Worm (Caenorhabditis elegans) whole organism, L4 larva: ENCODE measurements around the gene dyf-6.

Experiments
- F26F4.8 ChIP-seq: fragments of 200-800 bp; sonication (Bioruptor generic); conservative IDR thresholded peaks from 2 replicates; pipeline ENCODE4 v1.3.6; 2022; ENCODE audit warnings: missing genetic modification characterization, missing compliant biosample characterization
- F37D6.2 ChIP-seq: sonication (generic microtip); optimal IDR thresholded peaks from 2 replicates; lab custom pipeline; 2016; ENCODE audit warnings: mild to moderate bottlenecking, missing genetic modification characterization, missing compliant biosample characterization
- F44E2.7 ChIP-seq: fragments of 200-800 bp; sonication (Bioruptor generic); IDR thresholded peaks from 2 replicates; pipeline ENCODE4 v2.1.2; 2022; ENCODE audit warnings: missing genetic modification characterization, missing compliant biosample characterization
- F49E8.2 ChIP-seq: sonication (generic microtip); optimal IDR thresholded peaks from 2 replicates; lab custom pipeline; 2016; ENCODE audit warnings: missing compliant biosample characterization, mild to moderate bottlenecking, missing genetic modification characterization, borderline replicate concordance
- T20F7.1 ChIP-seq: fragments of 200-800 bp; sonication (Bioruptor generic); optimal IDR thresholded peaks from 2 replicates; lab custom pipeline; 2018; ENCODE audit warnings: mild to moderate bottlenecking, missing genetic modification characterization, missing compliant biosample characterization
- T26A8.4 ChIP-seq: fragments of 200-800 bp; sonication (Bioruptor generic); IDR thresholded peaks from 2 replicates; pipeline ENCODE4 v1.3.6; 2022; ENCODE audit warnings: missing genetic modification characterization, missing compliant biosample characterization
- Y48G9A.11 ChIP-seq: fragments of 200-800 bp; sonication (Bioruptor generic); IDR thresholded peaks from 2 replicates; pipeline ENCODE4 v1.3.6; 2022; ENCODE audit warnings: missing genetic modification reagents, missing genetic modification characterization, missing compliant biosample characterization
- ZK546.5 ChIP-seq, 2 experiments: sonication (generic microtip); optimal IDR thresholded peaks; 2 replicates each; lab custom pipeline; 2017; ENCODE audit warnings: missing biosample characterization in 2 of 2, missing genetic modification characterization in 2 of 2
- arid-1 ChIP-seq: fragments of 200-800 bp; sonication (Bioruptor generic); conservative IDR thresholded peaks from 2 replicates; pipeline ENCODE4 v1.3.6; 2022; ENCODE audit warnings: missing genetic modification reagents, missing genetic modification characterization, missing compliant biosample characterization
- ceh-20 ChIP-seq: fragments of 200-800 bp; sonication (Bioruptor generic); IDR thresholded peaks from 2 replicates; pipeline ENCODE4 v1.3.6; 2022; ENCODE audit warnings: missing genetic modification reagents, missing genetic modification characterization, missing compliant biosample characterization
- ceh-44 ChIP-seq: fragments of 200-800 bp; sonication (Bioruptor generic); IDR thresholded peaks from 2 replicates; pipeline ENCODE4 v1.3.6; 2022; ENCODE audit warnings: missing genetic modification reagents, missing genetic modification characterization, missing compliant biosample characterization
- ceh-82 ChIP-seq: sonication (generic microtip); optimal IDR thresholded peaks from 2 replicates; lab custom pipeline; 2017; ENCODE audit warnings: missing biosample characterization, missing genetic modification characterization
- cey-2 ChIP-seq: sonication (generic microtip); optimal IDR thresholded peaks from 3 replicates; lab custom pipeline; 2017; ENCODE audit warnings: missing genetic modification characterization, mild to moderate bottlenecking, missing compliant biosample characterization, antibody characterized with exemption, borderline replicate concordance; ENCODE audit not compliant: insufficient read depth
- ctbp-1 ChIP-seq: fragments of 200-800 bp; sonication (Bioruptor generic); IDR thresholded peaks from 2 replicates; pipeline ENCODE4 v1.3.6; 2022; ENCODE audit warnings: missing genetic modification reagents, missing genetic modification characterization, missing compliant biosample characterization
- daf-12 ChIP-seq: fragments of 150-350 bp; optimal IDR thresholded peaks from 2 replicates; lab custom pipeline; 2014; ENCODE audit warnings: missing biosample characterization, missing genetic modification reagents, missing genetic modification characterization
- daf-16 ChIP-seq, 3 experiments: sonication (generic microtip); optimal IDR thresholded peaks; 2 replicates each; lab custom pipeline; 2016 to 2017; ENCODE audit warnings: missing genetic modification characterization in 3 of 3, missing genetic modification reagents in 3 of 3, mild to moderate bottlenecking in 2 of 3, missing compliant biosample characterization in 2 of 3, missing biosample characterization in 1 of 3, moderate library complexity in 1 of 3
- daf-19 ChIP-seq: fragments of 200-800 bp; sonication (Bioruptor generic); conservative IDR thresholded peaks from 2 replicates; pipeline ENCODE4 v1.3.6; 2022; ENCODE audit warnings: missing genetic modification characterization, missing compliant biosample characterization
- dmd-9 ChIP-seq: fragments of 200-800 bp; sonication (Bioruptor generic); IDR thresholded peaks from 2 replicates; pipeline ENCODE4 v1.3.6; 2022; ENCODE audit warnings: missing genetic modification reagents, missing genetic modification characterization, missing compliant biosample characterization
- duxl-1 ChIP-seq: sonication (generic microtip); optimal IDR thresholded peaks from 2 replicates; lab custom pipeline; 2016; ENCODE audit warnings: mild to moderate bottlenecking, missing genetic modification characterization, moderate library complexity, missing compliant biosample characterization; ENCODE audit not compliant: poor library complexity
- egl-27 ChIP-seq: sonication (generic microtip); optimal IDR thresholded peaks from 3 replicates; lab custom pipeline; 2017; ENCODE audit warnings: missing biosample characterization, missing genetic modification reagents, missing genetic modification characterization
- egl-43 ChIP-seq: fragments of 200-800 bp; sonication (Bioruptor generic); IDR thresholded peaks from 2 replicates; pipeline ENCODE4 v1.3.6; 2022; ENCODE audit warnings: missing genetic modification reagents, missing genetic modification characterization, missing compliant biosample characterization
- hlh-11 ChIP-seq: fragments of 200-800 bp; sonication (Bioruptor generic); optimal IDR thresholded peaks from 2 replicates; lab custom pipeline; 2018; ENCODE audit warnings: mild to moderate bottlenecking, missing genetic modification characterization, missing compliant biosample characterization
- hmg-1.1 ChIP-seq: fragments of 200-800 bp; sonication (Bioruptor generic); IDR thresholded peaks from 2 replicates; pipeline ENCODE4 v1.3.6; 2022; ENCODE audit warnings: missing genetic modification reagents, missing genetic modification characterization, missing compliant biosample characterization
- lim-7 ChIP-seq: fragments of 200-800 bp; sonication (Bioruptor generic); IDR thresholded peaks from 2 replicates; pipeline ENCODE4 v1.3.6; 2022; ENCODE audit warnings: missing genetic modification characterization, missing compliant biosample characterization
- lin-13 ChIP-seq: fragments of 150-350 bp; optimal IDR thresholded peaks from 2 replicates; lab custom pipeline; 2014; ENCODE audit warnings: missing biosample characterization, missing genetic modification reagents, missing genetic modification characterization
- lin-15B ChIP-seq: fragments of 150-350 bp; sonication (generic microtip); optimal IDR thresholded peaks from 3 replicates; lab custom pipeline; 2014; ENCODE audit warnings: missing biosample characterization, missing genetic modification characterization
- lin-38 ChIP-seq: fragments of 200-800 bp; sonication (Bioruptor generic); IDR thresholded peaks from 2 replicates; pipeline ENCODE4 v1.3.6; 2022; ENCODE audit warnings: missing genetic modification reagents, missing genetic modification characterization, missing compliant biosample characterization
- mep-1 ChIP-seq: fragments of 150-350 bp; sonication (generic microtip); optimal IDR thresholded peaks from 3 replicates; lab custom pipeline; 2014; ENCODE audit warnings: missing biosample characterization, missing genetic modification characterization
- mxl-3 ChIP-seq: fragments of 200-800 bp; sonication (Bioruptor generic); optimal IDR thresholded peaks from 2 replicates; lab custom pipeline; 2018; ENCODE audit warnings: mild to moderate bottlenecking, missing genetic modification characterization, missing compliant biosample characterization
- nhr-10 ChIP-seq: fragments of 150-350 bp; optimal IDR thresholded peaks from 2 replicates; lab custom pipeline; 2014; ENCODE audit warnings: missing biosample characterization, missing genetic modification characterization
- nhr-11 ChIP-seq: fragments of 150-350 bp; optimal IDR thresholded peaks from 2 replicates; lab custom pipeline; 2014; ENCODE audit warnings: missing biosample characterization, missing genetic modification characterization
- nhr-111 ChIP-seq: fragments of 200-800 bp; sonication (Bioruptor generic); optimal IDR thresholded peaks from 2 replicates; lab custom pipeline; 2018; ENCODE audit warnings: mild to moderate bottlenecking, missing genetic modification characterization, missing compliant biosample characterization
- nhr-25 ChIP-seq: sonication (generic microtip); optimal IDR thresholded peaks from 2 replicates; lab custom pipeline; 2017; ENCODE audit warnings: missing genetic modification characterization, mild to moderate bottlenecking, missing compliant biosample characterization, antibody characterized with exemption, moderate library complexity, borderline replicate concordance; ENCODE audit not compliant: insufficient read depth
- nhr-41 ChIP-seq: fragments of 200-800 bp; sonication (Bioruptor generic); IDR thresholded peaks from 2 replicates; pipeline ENCODE4 v1.3.6; 2022; ENCODE audit warnings: missing genetic modification reagents, missing genetic modification characterization, missing compliant biosample characterization
- nhr-48 ChIP-seq: sonication (generic microtip); optimal IDR thresholded peaks from 2 replicates; lab custom pipeline; 2016; ENCODE audit warnings: mild to moderate bottlenecking, missing genetic modification characterization, missing compliant biosample characterization
- nhr-6 ChIP-seq: fragments of 150-350 bp; optimal IDR thresholded peaks from 2 replicates; lab custom pipeline; 2014; ENCODE audit warnings: missing biosample characterization, missing genetic modification characterization
- nhr-76 ChIP-seq: fragments of 150-350 bp; optimal IDR thresholded peaks from 2 replicates; lab custom pipeline; 2014; ENCODE audit warnings: missing biosample characterization, missing genetic modification characterization
- nhr-77 ChIP-seq: fragments of 150-350 bp; optimal IDR thresholded peaks from 2 replicates; lab custom pipeline; 2014; ENCODE audit warnings: missing biosample characterization, missing genetic modification characterization
- sdz-12 ChIP-seq: fragments of 200-800 bp; sonication (Bioruptor generic); optimal IDR thresholded peaks from 2 replicates; lab custom pipeline; 2018; ENCODE audit warnings: mild to moderate bottlenecking, missing genetic modification characterization, missing compliant biosample characterization
- set-16 ChIP-seq: fragments of 200-800 bp; sonication (Bioruptor generic); IDR thresholded peaks from 2 replicates; pipeline ENCODE4 v1.3.6; 2022; ENCODE audit warnings: missing genetic modification reagents, missing genetic modification characterization, missing compliant biosample characterization
- spr-3 ChIP-seq: fragments of 200-800 bp; sonication (Bioruptor generic); optimal IDR thresholded peaks from 2 replicates; lab custom pipeline; 2018; ENCODE audit warnings: mild to moderate bottlenecking, missing genetic modification characterization, missing compliant biosample characterization
- tag-97 ChIP-seq: fragments of 200-800 bp; sonication (Bioruptor generic); IDR thresholded peaks from 2 replicates; pipeline ENCODE4 v1.3.6; 2022; ENCODE audit warnings: missing genetic modification characterization, missing compliant biosample characterization
- tra-1 ChIP-seq: fragments of 200-800 bp; sonication (Bioruptor generic); IDR thresholded peaks from 2 replicates; pipeline ENCODE4 v1.3.6; 2022; ENCODE audit warnings: missing genetic modification reagents, missing genetic modification characterization, missing compliant biosample characterization
- unc-39 ChIP-seq: sonication (generic microtip); optimal IDR thresholded peaks from 2 replicates; lab custom pipeline; 2017; ENCODE audit warnings: missing biosample characterization, missing genetic modification characterization
- unc-62 ChIP-seq, 3 experiments: fragments of 150-350 bp in 1 of 3; sonication (generic microtip); optimal IDR thresholded peaks in 2 of 3; peaks in 1 of 3; 1 replicate in 1 of 3; 2 replicates in 2 of 3; lab custom pipeline; 2014 to 2017; ENCODE audit warnings: missing biosample characterization in 3 of 3, missing genetic modification characterization in 3 of 3, missing genetic modification reagents in 3 of 3, missing genotype in 1 of 3
- zfp-2 ChIP-seq: sonication (generic microtip); optimal IDR thresholded peaks from 2 replicates; lab custom pipeline; 2016; ENCODE audit warnings: mild to moderate bottlenecking, missing genetic modification characterization, missing compliant biosample characterization
- zfp-3 ChIP-seq: fragments of 200-800 bp; sonication (Bioruptor generic); conservative IDR thresholded peaks from 2 replicates; pipeline ENCODE4 v1.3.6; 2022; ENCODE audit warnings: missing genetic modification reagents, missing genetic modification characterization, missing compliant biosample characterization
- zip-2 ChIP-seq: fragments of 150-350 bp; optimal IDR thresholded peaks from 2 replicates; lab custom pipeline; 2014; ENCODE audit warnings: missing biosample characterization, missing genetic modification characterization

dyf-6 gene

ce11 chrX:10340044-10340443 lies 46.3 kb downstream of the dyf-6 start (continued):
- no peak for TF ChIP-seq lin-13 (GFP tag; lab: Kevin White, UChicago)

- TF ChIP-seq mxl-3 = no peak
- TF ChIP-seq nhr-25 = no peak
- no peak for TF ChIP-seq F37D6.2 (tag; lab: Kevin White, UChicago)
- no peak for TF ChIP-seq nhr-10 (tag; lab: Kevin White, UChicago)
- TF ChIP-seq mep-1 (tag; lab: Kevin White, UChicago) = peak; percentile 63
- TF ChIP-seq nhr-6 (tag; lab: Kevin White, UChicago) = no peak
- no peak for TF ChIP-seq arid-1
- no peak for TF ChIP-seq unc-39 (tag; lab: Kevin White, UChicago)
- TF ChIP-seq zfp-3 (GFP tag; lab: Robert Waterston, UW) = peak; percentile 79; the same call in 1 of the 2 replicates
- no peak for TF ChIP-seq nhr-11 (tag; lab: Kevin White, UChicago)
- TF ChIP-seq daf-12 (tag; lab: Kevin White, UChicago) = no peak
- no peak for TF ChIP-seq sdz-12 (GFP tag; lab: Kevin White, UChicago)
- TF ChIP-seq tag-97 (GFP tag; lab: Robert Waterston, UW) = no peak
- no peak for TF ChIP-seq duxl-1 (tag; lab: Kevin White, UChicago)
- TF ChIP-seq lin-38 (GFP tag; lab: Robert Waterston, UW) = peak; percentile 40; the same call in 1 of the 2 replicates
- TF ChIP-seq nhr-111 = no peak
- TF ChIP-seq ceh-20 (GFP tag; lab: Robert Waterston, UW) = no peak
- TF ChIP-seq lin-15B (tag; lab: Kevin White, UChicago) = no peak
- TF ChIP-seq ctbp-1 (GFP tag; lab: Robert Waterston, UW) = no peak
- TF ChIP-seq ceh-44 = no peak
- TF ChIP-seq spr-3 (GFP tag; lab: Kevin White, UChicago) = no peak
- TF ChIP-seq dmd-9 (GFP tag; lab: Robert Waterston, UW) = no peak
- TF ChIP-seq nhr-76 (tag; lab: Kevin White, UChicago) = no peak
- no peak for TF ChIP-seq lim-7 (GFP tag; lab: Robert Waterston, UW)
- no peak for TF ChIP-seq nhr-48 (tag; lab: Kevin White, UChicago)
- TF ChIP-seq T26A8.4 = 0 out of 2 replicates have a peak, but pooled peaks have one; percentile 29
- TF ChIP-seq cey-2 (tag; lab: Kevin White, UChicago) = no peak
- no peak for TF ChIP-seq hmg-1.1 (GFP tag; lab: Robert Waterston, UW)
- no peak for TF ChIP-seq nhr-77
- TF ChIP-seq T20F7.1 (GFP tag; lab: Kevin White, UChicago) = peak; percentile 55
- peak; percentile 20 for TF ChIP-seq hlh-11 (tag; lab: Kevin White, UChicago)
- no peak for TF ChIP-seq Y48G9A.11
- TF ChIP-seq tra-1 (GFP tag; lab: Robert Waterston, UW) = peak; percentile 49; the same call in 1 of the 2 replicates
- no peak for TF ChIP-seq ZK546.5 (tag; optimal IDR thresholded peaks at IDR 0.05; lab: Kevin White, UChicago)
- no peak for TF ChIP-seq zip-2 (tag; lab: Kevin White, UChicago)
- no peak for TF ChIP-seq F26F4.8 (GFP tag; lab: Robert Waterston, UW)
- TF ChIP-seq daf-19 (GFP tag; lab: Robert Waterston, UW) = no peak
- no peak for TF ChIP-seq F49E8.2 (tag; lab: Kevin White, UChicago)
- no peak for TF ChIP-seq ceh-82 (tag; lab: Kevin White, UChicago)
- no peak for TF ChIP-seq F44E2.7 (GFP tag; lab: Robert Waterston, UW)
- TF ChIP-seq daf-16 (GFP tag; optimal IDR thresholded peaks at IDR 0.05; lab: Kevin White, UChicago) = no peak
- peak; percentile 19 for TF ChIP-seq daf-16 (tag; optimal IDR thresholded peaks at IDR 0.05; lab: Kevin White, UChicago)
- no peak for TF ChIP-seq egl-27
- no peak for TF ChIP-seq egl-43 (GFP tag; lab: Robert Waterston, UW)
- TF ChIP-seq zfp-2 (tag; lab: Kevin White, UChicago) = no peak
- TF ChIP-seq unc-62 (GFP tag; optimal IDR thresholded peaks at IDR 0.05 in 1 of 2; lab: Kevin White, UChicago) = no peak
- TF ChIP-seq unc-62 (tag; optimal IDR thresholded peaks at IDR 0.05; lab: Kevin White, UChicago) = no peak
- no peak for TF ChIP-seq set-16
- TF ChIP-seq nhr-41 (GFP tag; lab: Robert Waterston, UW) = no peak
These were observed 47.5 kb downstream of the dyf-6 start for ce11 chrX:10338761-10339160.
